Fruit fly (Drosophila melanogaster) whole organism, pupa: ENCODE data around the gene CG12728.

Source experiments
- CG12605 ChIP-seq: fragments of 200-800 bp; sonication (Bioruptor generic); IDR thresholded peaks from 2 replicates; pipeline ENCODE4 v1.3.6; 2022; ENCODE audit warnings: missing biosample characterization, missing genetic modification characterization
- CG32121 ChIP-seq: fragments of 200-800 bp; sonication (Bioruptor generic); IDR thresholded peaks from 2 replicates; pipeline ENCODE4 v1.3.6; 2022; ENCODE audit warnings: missing biosample characterization, missing genetic modification characterization
- EcR ChIP-seq: fragments of 200-800 bp; sonication (Bioruptor generic); optimal IDR thresholded peaks from 3 replicates; lab custom pipeline; 2019; ENCODE audit warnings: missing biosample characterization, missing genetic modification characterization, mild to moderate bottlenecking, moderate library complexity, missing genetic modification reagents

DNA sequence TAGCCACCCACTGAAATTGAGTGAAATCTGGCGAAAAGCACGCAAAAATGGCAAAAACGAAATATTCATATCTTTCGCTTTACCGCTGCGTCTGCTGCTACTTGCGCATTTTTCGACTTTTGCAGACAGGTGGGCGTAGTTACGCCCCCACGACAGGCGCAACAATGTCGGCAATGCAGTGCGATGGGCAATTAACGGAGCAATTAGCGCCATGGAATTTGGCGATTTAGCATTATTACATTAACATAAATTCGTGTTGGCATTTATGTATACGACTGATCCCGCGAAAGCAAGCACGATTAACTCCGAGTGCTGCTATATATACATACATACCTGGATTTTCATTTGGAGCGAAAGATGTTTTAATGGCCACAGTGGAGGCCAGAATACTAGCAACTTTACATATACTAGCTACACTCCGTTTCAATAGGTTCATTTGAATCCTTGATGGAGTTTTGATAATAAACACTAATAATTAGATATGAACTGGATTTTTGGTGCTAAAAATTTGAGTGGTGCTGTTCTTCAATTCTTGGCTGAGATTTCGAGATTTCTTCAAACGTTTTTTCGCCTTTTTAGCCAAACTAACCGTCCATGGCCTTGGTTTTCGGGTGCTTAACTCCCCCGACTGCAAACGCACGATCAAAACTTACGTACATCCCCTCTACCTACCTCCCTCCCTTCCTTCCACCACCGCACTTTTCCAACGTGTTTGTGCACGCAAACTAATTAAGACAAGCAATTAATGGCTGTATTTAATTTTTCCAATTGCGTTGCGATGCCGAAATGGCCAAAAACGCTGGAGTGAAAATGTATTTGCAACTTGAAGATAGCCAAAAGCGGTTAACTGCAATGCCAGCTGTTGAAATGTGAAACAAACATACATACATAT, 45.4 kb upstream of the CG12728 start:
- TF ChIP-seq EcR (no peak), CG32121 (GFP tag; lab: Robert Waterston, UW) (peak; percentile 25; the same call in 1 of the 2 replicates), CG12605 (GFP tag; lab: Robert Waterston, UW) (peak; percentile 44; the same call in 1 of the 2 replicates)
